Worm (Caenorhabditis elegans): ENCODE measurements around the gene F01E11.18.

DNA sequence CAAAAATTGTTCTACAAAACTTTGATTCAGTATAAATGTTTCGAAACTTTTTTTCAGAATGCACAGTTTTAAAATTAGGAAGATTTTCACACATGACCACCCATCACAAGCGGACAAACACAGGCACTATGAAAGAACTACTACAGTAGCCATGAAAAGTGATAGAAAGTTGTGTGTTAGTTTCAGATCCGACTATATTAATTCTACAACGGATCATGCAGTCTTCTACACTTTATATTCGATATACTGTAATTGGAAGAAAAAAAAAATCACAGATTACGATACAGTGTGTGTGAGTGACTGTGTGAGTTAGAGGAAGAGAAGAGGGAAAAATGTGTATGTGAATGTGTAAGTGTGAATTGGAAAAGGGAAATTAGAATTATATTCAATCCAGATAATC is 42.7 kb upstream of the F01E11.18 start:
- TF ChIP-seq tab-1 (GFP tag; IDR thresholded peaks at IDR 0.05) (no peak), flt-1 (GFP tag; IDR thresholded peaks at IDR 0.05) (no peak), ref-1 (GFP tag; conservative IDR thresholded peaks at IDR 0.05) (no peak), T22C8.4 (GFP tag; IDR thresholded peaks at IDR 0.05) (no peak)
